Fruit fly (Drosophila melanogaster): Measurements from ENCODE around the gene CG14961.
A peak's percentile ranks its signal among the peaks of the same experiment; 100 is the strongest.

The CG14961 gene

dm6 chr3L:3334784-3335183 lies 4.9 kb downstream of the CG14961 start, which contains the start of gene CG14969:
CG14969 (minus strand) TSS chr3L:3334978.
- peak; percentile 99 for TF ChIP-seq Vsx2 (GFP tag; optimal IDR thresholded peaks at IDR 0.05; ENCODE audit: partially characterized antibody)
- peak in 1 of 2 experiments; percentile 32 for TF ChIP-seq foxo (GFP tag; optimal IDR thresholded peaks at IDR 0.05)
- TF ChIP-seq h (GFP tag; optimal IDR thresholded peaks at IDR 0.05), result no peak
- TF ChIP-seq dl (GFP tag; optimal IDR thresholded peaks at IDR 0.05; ENCODE audit: insufficient read depth in 1 of 2, partially characterized antibody in 2 of 2), result peak; percentile 57 to 68
- TF ChIP-seq Rel (GFP tag; optimal IDR thresholded peaks at IDR 0.05), result no peak
- no peak for TF ChIP-seq Rel (tag; optimal IDR thresholded peaks at IDR 0.05)
- TF ChIP-seq Hr83 (GFP tag; optimal IDR thresholded peaks at IDR 0.05; ENCODE audit: poor library complexity, severe bottlenecking), result peak; percentile 3
- TF ChIP-seq Dif (GFP tag; optimal IDR thresholded peaks at IDR 0.05; ENCODE audit: partially characterized antibody), result peak; percentile 96

- TF ChIP-seq woc (GFP tag; optimal IDR thresholded peaks at IDR 0.05) (no peak), psq (GFP tag; optimal IDR thresholded peaks at IDR 0.05) (no peak), fru (GFP tag; optimal IDR thresholded peaks at IDR 0.05) (no peak), CG9705 (GFP tag; optimal IDR thresholded peaks at IDR 0.05) (no peak), Dfd (GFP tag; optimal IDR thresholded peaks at IDR 0.05) (no peak), Rel (GFP tag; optimal IDR thresholded peaks at IDR 0.05) (no peak), Rel (tag; optimal IDR thresholded peaks at IDR 0.05) (no peak), sage (GFP tag; optimal IDR thresholded peaks at IDR 0.05) (no peak), Sp1 (GFP tag; optimal IDR thresholded peaks at IDR 0.05) (no peak), dl (GFP tag; optimal IDR thresholded peaks at IDR 0.05; ENCODE audit: insufficient read depth in 1 of 2, partially characterized antibody in 2 of 2) (no peak), OdsH (GFP tag; optimal IDR thresholded peaks at IDR 0.05) (no peak), CrebA (GFP tag; optimal IDR thresholded peaks at IDR 0.05; ENCODE audit: borderline replicate concordance) (no peak), N (GFP tag; optimal IDR thresholded peaks at IDR 0.05) (no peak), CG32264 (GFP tag; optimal IDR thresholded peaks at IDR 0.05) (no peak), Jra (GFP tag; optimal IDR thresholded peaks at IDR 0.05) (no peak), Hr78 (GFP tag; optimal IDR thresholded peaks at IDR 0.05) (no peak)
Measured at dm6 chr3L:3335688-3336087, 5.8 kb downstream of the CG14961 start, which contains the start of gene Drsl1. Drsl1 (minus strand) TSS chr3L:3335788.

- no peak for TF ChIP-seq tai (GFP tag; optimal IDR thresholded peaks at IDR 0.05)
- TF ChIP-seq lola (GFP tag; optimal IDR thresholded peaks at IDR 0.05), result no peak
- TF ChIP-seq HLH106 (tag; optimal IDR thresholded peaks at IDR 0.05), result peak; percentile 23
- no peak for TF ChIP-seq OdsH (GFP tag; optimal IDR thresholded peaks at IDR 0.05)
- peak; percentile 52 for TF ChIP-seq Vsx2 (GFP tag; optimal IDR thresholded peaks at IDR 0.05; ENCODE audit: partially characterized antibody)
- no peak for TF ChIP-seq GATAd (GFP tag; optimal IDR thresholded peaks at IDR 0.05)
- peak; percentile 47 for TF ChIP-seq Sp1 (GFP tag; optimal IDR thresholded peaks at IDR 0.05)
- no peak for TF ChIP-seq dsf (GFP tag; optimal IDR thresholded peaks at IDR 0.05; ENCODE audit: borderline replicate concordance)
- no peak for TF ChIP-seq Mio (GFP tag; optimal IDR thresholded peaks at IDR 0.05)
- TF ChIP-seq sage (GFP tag; optimal IDR thresholded peaks at IDR 0.05), result no peak
- TF ChIP-seq Abd-B (GFP tag; optimal IDR thresholded peaks at IDR 0.05), result no peak
- peak; percentile 19 for TF ChIP-seq rgr (GFP tag; optimal IDR thresholded peaks at IDR 0.05)
- no peak for TF ChIP-seq Myc (optimal IDR thresholded peaks at IDR 0.05)
- TF ChIP-seq Hnf4 (GFP tag; optimal IDR thresholded peaks at IDR 0.05), result peak; percentile 16
- TF ChIP-seq fru (GFP tag; optimal IDR thresholded peaks at IDR 0.05), result no peak
- TF ChIP-seq Dif (GFP tag; optimal IDR thresholded peaks at IDR 0.05; ENCODE audit: partially characterized antibody), result peak; percentile 59
- no peak for TF ChIP-seq dmrt93B (GFP tag; optimal IDR thresholded peaks at IDR 0.05)
- TF ChIP-seq Hr78 (GFP tag; optimal IDR thresholded peaks at IDR 0.05), result no peak
- TF ChIP-seq usp (GFP tag; optimal IDR thresholded peaks at IDR 0.05), result no peak
- TF ChIP-seq jim (GFP tag; optimal IDR thresholded peaks at IDR 0.05), result peak; percentile 80
- TF ChIP-seq Dfd (GFP tag; optimal IDR thresholded peaks at IDR 0.05), result no peak
- TF ChIP-seq Rel (GFP tag; optimal IDR thresholded peaks at IDR 0.05), result no peak
- TF ChIP-seq Rel (tag; optimal IDR thresholded peaks at IDR 0.05), result peak; percentile 27
- no peak for TF ChIP-seq brk (GFP tag; optimal IDR thresholded peaks at IDR 0.05)
- TF ChIP-seq Hr83 (GFP tag; optimal IDR thresholded peaks at IDR 0.05; ENCODE audit: poor library complexity, severe bottlenecking), result peak; percentile 67
- TF ChIP-seq sv (GFP tag; optimal IDR thresholded peaks at IDR 0.05), result peak; percentile 19
- no peak for TF ChIP-seq dl (GFP tag; optimal IDR thresholded peaks at IDR 0.05; ENCODE audit: insufficient read depth in 1 of 2, partially characterized antibody in 2 of 2)
- no peak for TF ChIP-seq pan (optimal IDR thresholded peaks at IDR 0.05)
- no peak for TF ChIP-seq foxo (GFP tag; optimal IDR thresholded peaks at IDR 0.05)
- no peak for TF ChIP-seq br (GFP tag; optimal IDR thresholded peaks at IDR 0.05)
- TF ChIP-seq CG32264 (GFP tag; optimal IDR thresholded peaks at IDR 0.05), result no peak
- TF ChIP-seq CG9705 (GFP tag; optimal IDR thresholded peaks at IDR 0.05), result no peak
- no peak for TF ChIP-seq CrebA (GFP tag; optimal IDR thresholded peaks at IDR 0.05; ENCODE audit: borderline replicate concordance)
- TF ChIP-seq h (GFP tag; optimal IDR thresholded peaks at IDR 0.05), result peak; percentile 13
- TF ChIP-seq ey (GFP tag; optimal IDR thresholded peaks at IDR 0.05), result no peak
- TF ChIP-seq N (GFP tag; optimal IDR thresholded peaks at IDR 0.05), result no peak
- no peak for TF ChIP-seq woc (GFP tag; optimal IDR thresholded peaks at IDR 0.05)
- no peak for TF ChIP-seq Jra (GFP tag; optimal IDR thresholded peaks at IDR 0.05)
- TF ChIP-seq psq (GFP tag; optimal IDR thresholded peaks at IDR 0.05), result no peak
Measured at dm6 chr3L:3336368-3337164, 6.7 kb downstream of the CG14961 start, which contains the start of the genes Drsl6 and kst. Drsl6 (minus strand) TSS chr3L:3336418. kst (plus strand) TSS chr3L:3336860.

All from whole organism, wandering third instar larva.